Worm (Caenorhabditis elegans) whole organism, L2 larva: ENCODE results near the gene R10F2.4.

Experiments
- C34F6.9 ChIP-seq: fragments of 150-350 bp; optimal IDR thresholded peaks from 2 replicates; lab custom pipeline; 2014; ENCODE audit warnings: missing biosample characterization, missing genetic modification characterization
- F13H6.1 ChIP-seq: sonication (generic microtip); optimal IDR thresholded peaks from 2 replicates; lab custom pipeline; 2016; ENCODE audit warnings: missing genetic modification characterization, missing compliant biosample characterization
- ZK546.5 ChIP-seq: sonication (generic microtip); optimal IDR thresholded peaks from 2 replicates; lab custom pipeline; 2017; ENCODE audit warnings: missing biosample characterization, missing genetic modification characterization
- alr-1 ChIP-seq: fragments of 150-350 bp; optimal IDR thresholded peaks from 2 replicates; lab custom pipeline; 2014; ENCODE audit warnings: missing biosample characterization, missing genetic modification characterization
- ama-1 ChIP-seq: fragments of 150-350 bp; optimal IDR thresholded peaks from 2 replicates; lab custom pipeline; 2018; ENCODE audit warnings: inconsistent platforms
- blmp-1 ChIP-seq: sonication (generic microtip); optimal IDR thresholded peaks from 2 replicates; lab custom pipeline; 2017; ENCODE audit warnings: missing genetic modification characterization, mild to moderate bottlenecking, missing compliant biosample characterization, antibody characterized with exemption, moderate library complexity; ENCODE audit not compliant: insufficient read depth
- ceh-82 ChIP-seq: fragments of 150-350 bp; optimal IDR thresholded peaks from 2 replicates; lab custom pipeline; 2014; ENCODE audit warnings: missing biosample characterization, missing genetic modification characterization
- crh-2 ChIP-seq: sonication (generic microtip); optimal IDR thresholded peaks from 2 replicates; lab custom pipeline; 2017; ENCODE audit warnings: missing biosample characterization, missing genetic modification characterization
- egl-27 ChIP-seq: sonication (generic microtip); optimal IDR thresholded peaks from 3 replicates; lab custom pipeline; 2017; ENCODE audit warnings: missing biosample characterization, missing genetic modification reagents, missing genetic modification characterization
- elt-1 ChIP-seq: fragments of 150-350 bp; optimal IDR thresholded peaks from 2 replicates; lab custom pipeline; 2014; ENCODE audit warnings: missing biosample characterization, missing genetic modification characterization
- elt-3 ChIP-seq: sonication (generic microtip); optimal IDR thresholded peaks from 2 replicates; lab custom pipeline; 2017; ENCODE audit warnings: missing biosample characterization, missing genetic modification characterization
- fos-1 ChIP-seq: fragments of 150-350 bp; optimal IDR thresholded peaks from 2 replicates; lab custom pipeline; 2014; ENCODE audit warnings: missing biosample characterization, missing genetic modification characterization
- gmeb-1 ChIP-seq: fragments of 150-350 bp; optimal IDR thresholded peaks from 2 replicates; lab custom pipeline; 2014; ENCODE audit warnings: missing biosample characterization, missing genetic modification characterization
- lin-11 ChIP-seq: fragments of 150-350 bp; sonication (generic microtip); optimal IDR thresholded peaks from 2 replicates; lab custom pipeline; 2014; ENCODE audit warnings: missing biosample characterization, missing genetic modification characterization, inconsistent platforms, mixed read lengths
- lin-13 ChIP-seq: fragments of 150-350 bp; optimal IDR thresholded peaks from 2 replicates; lab custom pipeline; 2014; ENCODE audit warnings: missing biosample characterization, missing genetic modification reagents, missing genetic modification characterization
- lin-39 ChIP-seq: fragments of 150-350 bp; optimal IDR thresholded peaks from 2 replicates; lab custom pipeline; 2014; ENCODE audit warnings: missing biosample characterization, missing genetic modification reagents, missing genetic modification characterization
- lsy-2 ChIP-seq, 2 experiments: fragments of 150-350 bp in 1 of 2; sonication (generic microtip) in 1 of 2; optimal IDR thresholded peaks; 2 replicates each; lab custom pipeline; 2014 to 2017; ENCODE audit warnings: missing biosample characterization in 2 of 2, missing genetic modification characterization in 2 of 2
- mab-5 ChIP-seq: fragments of 150-350 bp; optimal IDR thresholded peaks from 2 replicates; lab custom pipeline; 2014; ENCODE audit warnings: missing biosample characterization, missing genetic modification characterization
- mdl-1 ChIP-seq, 2 experiments: fragments of 150-350 bp in 1 of 2; sonication (generic microtip) in 1 of 2; optimal IDR thresholded peaks; 2 replicates each; lab custom pipeline; 2017; ENCODE audit warnings: missing biosample characterization in 2 of 2, missing genetic modification characterization in 2 of 2
- nhr-11 ChIP-seq: fragments of 150-350 bp; optimal IDR thresholded peaks from 2 replicates; lab custom pipeline; 2014; ENCODE audit warnings: missing biosample characterization, missing genetic modification characterization
- nhr-12 ChIP-seq: fragments of 150-350 bp; optimal IDR thresholded peaks from 2 replicates; lab custom pipeline; 2014; ENCODE audit warnings: missing biosample characterization, missing genetic modification characterization
- nhr-129 ChIP-seq: fragments of 150-350 bp; optimal IDR thresholded peaks from 2 replicates; lab custom pipeline; 2014; ENCODE audit warnings: missing biosample characterization, missing genetic modification characterization
- nhr-21 ChIP-seq: fragments of 150-350 bp; optimal IDR thresholded peaks from 2 replicates; lab custom pipeline; 2014; ENCODE audit warnings: missing biosample characterization, missing genetic modification characterization
- nhr-23 ChIP-seq: fragments of 150-350 bp; optimal IDR thresholded peaks from 2 replicates; lab custom pipeline; 2014; ENCODE audit warnings: missing biosample characterization, missing genetic modification reagents, missing genetic modification characterization
- nhr-25 ChIP-seq: fragments of 150-350 bp; sonication (generic microtip); optimal IDR thresholded peaks from 3 replicates; lab custom pipeline; 2014; ENCODE audit warnings: missing biosample characterization, missing genetic modification characterization
- nhr-77 ChIP-seq: fragments of 150-350 bp; optimal IDR thresholded peaks from 2 replicates; lab custom pipeline; 2014; ENCODE audit warnings: missing biosample characterization, missing genetic modification characterization
- peb-1 ChIP-seq: fragments of 150-350 bp; optimal IDR thresholded peaks from 2 replicates; lab custom pipeline; 2014; ENCODE audit warnings: missing biosample characterization, missing genetic modification characterization
- sem-4 ChIP-seq: fragments of 150-350 bp; optimal IDR thresholded peaks from 2 replicates; lab custom pipeline; 2014; ENCODE audit warnings: missing biosample characterization, missing genetic modification reagents, missing genetic modification characterization
- skn-1 ChIP-seq: sonication (generic microtip); optimal IDR thresholded peaks from 2 replicates; lab custom pipeline; 2017; ENCODE audit warnings: missing biosample characterization, missing genetic modification characterization
- sma-3 ChIP-seq: sonication (generic microtip); optimal IDR thresholded peaks from 2 replicates; lab custom pipeline; 2016; ENCODE audit warnings: missing genetic modification reagents, missing genetic modification characterization, missing compliant biosample characterization
- sma-9 ChIP-seq, 2 experiments: fragments of 150-350 bp in 1 of 2; sonication (generic microtip) in 1 of 2; optimal IDR thresholded peaks; 2 replicates each; lab custom pipeline; 2014 to 2016; ENCODE audit warnings: missing genetic modification characterization in 2 of 2, mild to moderate bottlenecking in 1 of 2, missing biosample characterization in 1 of 2, missing compliant biosample characterization in 1 of 2, missing genetic modification reagents in 1 of 2, moderate library complexity in 1 of 2
- snpc-4 ChIP-seq: fragments of 150-350 bp; optimal IDR thresholded peaks from 2 replicates; lab custom pipeline; 2014; ENCODE audit warnings: missing biosample characterization, missing genetic modification characterization
- unc-39 ChIP-seq: fragments of 150-350 bp; optimal IDR thresholded peaks from 2 replicates; lab custom pipeline; 2014; ENCODE audit warnings: missing biosample characterization, missing genetic modification characterization
- unc-55 ChIP-seq: fragments of 150-350 bp; sonication (generic microtip); optimal IDR thresholded peaks from 3 replicates; lab custom pipeline; 2014; ENCODE audit warnings: missing biosample characterization, missing genetic modification reagents, missing genetic modification characterization
- unc-62 ChIP-seq: fragments of 150-350 bp; optimal IDR thresholded peaks from 2 replicates; lab custom pipeline; 2014; ENCODE audit warnings: missing biosample characterization, missing genetic modification reagents, missing genetic modification characterization
- zag-1 ChIP-seq: fragments of 150-350 bp; optimal IDR thresholded peaks from 2 replicates; lab custom pipeline; 2014; ENCODE audit warnings: missing biosample characterization, missing genetic modification characterization
- ztf-11 ChIP-seq: sonication (generic microtip); optimal IDR thresholded peaks from 2 replicates; lab custom pipeline; 2017; ENCODE audit warnings: missing biosample characterization, missing genetic modification characterization
- ztf-4 ChIP-seq: fragments of 150-350 bp; optimal IDR thresholded peaks from 2 replicates; lab custom pipeline; 2014; ENCODE audit warnings: missing biosample characterization, missing genetic modification characterization

R10F2.4 gene

ce11 chrIII:2923012-2923411 is at the start of gene R10F2.4:
TSS of gene R10F2.4 (minus strand) at chrIII:2923112.
- TF ChIP-seq ama-1 (lab: Kevin White, UChicago) (no peak), fos-1 (no peak), nhr-21 (tag; lab: Kevin White, UChicago) (no peak), nhr-23 (tag; lab: Kevin White, UChicago) (no peak), peb-1 (tag; lab: Kevin White, UChicago) (no peak), elt-1 (tag; lab: Kevin White, UChicago) (no peak), alr-1 (tag; lab: Kevin White, UChicago) (no peak), egl-27 (tag; lab: Kevin White, UChicago) (no peak), ceh-82 (tag; lab: Kevin White, UChicago) (no peak), nhr-12 (tag; lab: Kevin White, UChicago) (no peak), unc-62 (GFP tag; lab: Kevin White, UChicago) (no peak), lin-13 (GFP tag; lab: Kevin White, UChicago) (no peak), ztf-11 (tag; lab: Kevin White, UChicago) (no peak), mab-5 (tag; lab: Kevin White, UChicago) (no peak), nhr-11 (tag; lab: Kevin White, UChicago) (no peak), C34F6.9 (tag; lab: Kevin White, UChicago) (no peak), ZK546.5 (tag; lab: Kevin White, UChicago) (no peak), sma-9 (GFP tag; optimal IDR thresholded peaks at IDR 0.05; lab: Kevin White, UChicago) (no peak), sma-9 (tag; optimal IDR thresholded peaks at IDR 0.05; lab: Kevin White, UChicago) (no peak), unc-39 (tag; lab: Kevin White, UChicago) (no peak)

ce11 chrIII:2970251-2970650 is 47.3 kb upstream of the R10F2.4 start:
- TF ChIP-seq lsy-2 (tag; optimal IDR thresholded peaks at IDR 0.05; lab: Kevin White, UChicago) (no peak), unc-55 (GFP tag; lab: Kevin White, UChicago) (no peak), mdl-1 (tag; optimal IDR thresholded peaks at IDR 0.05; lab: Kevin White, UChicago) (no peak), nhr-21 (tag; lab: Kevin White, UChicago) (no peak), F13H6.1 (tag; lab: Kevin White, UChicago) (no peak)

- TF ChIP-seq crh-2 (tag; lab: Kevin White, UChicago) = peak; percentile 75
- no peak for TF ChIP-seq nhr-77
- peak; percentile 56 for TF ChIP-seq nhr-25
- no peak for TF ChIP-seq elt-1 (tag; lab: Kevin White, UChicago)
- peak; percentile 44 for TF ChIP-seq ztf-4 (tag; lab: Kevin White, UChicago)
- peak; percentile 57 for TF ChIP-seq nhr-21 (tag; lab: Kevin White, UChicago)
- TF ChIP-seq snpc-4 (tag; lab: Kevin White, UChicago) = peak; percentile 46
- peak; percentile 60 for TF ChIP-seq lin-11 (tag; lab: Kevin White, UChicago)
- peak; percentile 70 for TF ChIP-seq zag-1 (tag; lab: Kevin White, UChicago)
- peak; percentile 80 for TF ChIP-seq sma-3 (GFP tag; lab: Kevin White, UChicago)
- peak in 1 of 2 experiments; percentile 64 for TF ChIP-seq mdl-1 (tag; optimal IDR thresholded peaks at IDR 0.05; lab: Kevin White, UChicago)
- peak; percentile 47 for TF ChIP-seq fos-1
- TF ChIP-seq C34F6.9 (tag; lab: Kevin White, UChicago) = peak; percentile 89
- TF ChIP-seq elt-3 (tag; lab: Kevin White, UChicago) = no peak
- TF ChIP-seq lin-13 (GFP tag; lab: Kevin White, UChicago) = peak; percentile 91
- TF ChIP-seq sem-4 (tag; lab: Kevin White, UChicago) = peak; percentile 18
- TF ChIP-seq unc-55 (GFP tag; lab: Kevin White, UChicago) = peak; percentile 91
- no peak for TF ChIP-seq nhr-11 (tag; lab: Kevin White, UChicago)
- no peak for TF ChIP-seq nhr-23 (tag; lab: Kevin White, UChicago)
- TF ChIP-seq F13H6.1 (tag; lab: Kevin White, UChicago) = peak; percentile 96
- TF ChIP-seq blmp-1 (tag; lab: Kevin White, UChicago) = peak; percentile 39
- no peak for TF ChIP-seq ZK546.5 (tag; lab: Kevin White, UChicago)
- TF ChIP-seq ztf-11 (tag; lab: Kevin White, UChicago) = no peak
- TF ChIP-seq nhr-129 = peak; percentile 83
- TF ChIP-seq lin-39 (tag; lab: Kevin White, UChicago) = no peak
- peak; percentile 84 for TF ChIP-seq sma-9 (GFP tag; optimal IDR thresholded peaks at IDR 0.05; lab: Kevin White, UChicago)
- TF ChIP-seq sma-9 (tag; optimal IDR thresholded peaks at IDR 0.05; lab: Kevin White, UChicago) = no peak
- TF ChIP-seq lsy-2 (tag; optimal IDR thresholded peaks at IDR 0.05; lab: Kevin White, UChicago) = peak; percentile 70 to 90
- TF ChIP-seq skn-1 (tag; lab: Kevin White, UChicago) = no peak
- peak; percentile 89 for TF ChIP-seq gmeb-1 (tag; lab: Kevin White, UChicago)
- peak; percentile 48 for TF ChIP-seq mab-5 (tag; lab: Kevin White, UChicago)
Observed at ce11 chrIII:2966462-2966861, 43.5 kb upstream of the R10F2.4 start.
